Worm (Caenorhabditis elegans) whole organism, midembryonic: Measurements from ENCODE around the gene T15B7.8.

Source experiments
- T22C8.4 ChIP-seq: fragments of 200-800 bp; sonication (Bioruptor generic); IDR thresholded peaks from 2 replicates; pipeline ENCODE4 v1.3.6; 2022; ENCODE audit warnings: missing genetic modification characterization, missing compliant biosample characterization
- cog-1 ChIP-seq: sonication (generic microtip); optimal IDR thresholded peaks from 2 replicates; lab custom pipeline; 2016; ENCODE audit warnings: missing genetic modification characterization, missing compliant biosample characterization
- flt-1 ChIP-seq: fragments of 200-800 bp; sonication (Bioruptor generic); IDR thresholded peaks from 2 replicates; pipeline ENCODE4 v1.3.6; 2022; ENCODE audit warnings: missing genetic modification characterization, missing compliant biosample characterization
- klf-2 ChIP-seq: fragments of 200-800 bp; sonication (Bioruptor generic); conservative IDR thresholded peaks from 2 replicates; pipeline ENCODE4 v1.3.6; 2022; ENCODE audit warnings: missing genetic modification reagents, missing genetic modification characterization, missing compliant biosample characterization
- med-1 ChIP-seq: sonication (generic microtip); optimal IDR thresholded peaks from 2 replicates; lab custom pipeline; 2017; ENCODE audit warnings: missing genetic modification characterization, mild to moderate bottlenecking, missing compliant biosample characterization, antibody characterized with exemption, missing genetic modification reagents; ENCODE audit not compliant: insufficient read depth
- ref-1 ChIP-seq: fragments of 200-800 bp; sonication (Bioruptor generic); conservative IDR thresholded peaks from 2 replicates; pipeline ENCODE4 v1.3.6; 2022; ENCODE audit warnings: missing genetic modification reagents, missing genetic modification characterization, missing compliant biosample characterization
- tab-1 ChIP-seq: fragments of 200-800 bp; sonication (Bioruptor generic); IDR thresholded peaks from 2 replicates; pipeline ENCODE4 v1.3.6; 2022; ENCODE audit warnings: missing genetic modification characterization, missing compliant biosample characterization
- ztf-23 ChIP-seq: fragments of 200-800 bp; sonication (Bioruptor generic); IDR thresholded peaks from 2 replicates; pipeline ENCODE4 v1.3.6; 2022; ENCODE audit warnings: missing genetic modification reagents, missing genetic modification characterization, missing compliant biosample characterization
- ztf-29 ChIP-seq: fragments of 200-800 bp; sonication (Bioruptor generic); IDR thresholded peaks from 2 replicates; pipeline ENCODE4 v1.3.6; 2022; ENCODE audit warnings: missing genetic modification reagents, missing genetic modification characterization, missing compliant biosample characterization

Gene T15B7.8

ce11 chrV:6821509-6821908, at the start of gene T15B7.8:
Gene T15B7.8 (plus strand): TSS chrV:6821809.
- TF ChIP-seq T22C8.4 (GFP tag; lab: Robert Waterston, UW) (no peak), ref-1 (GFP tag; lab: Robert Waterston, UW) (no peak), ztf-29 (GFP tag; lab: Robert Waterston, UW) (no peak), cog-1 (tag; lab: Kevin White, UChicago) (no peak), tab-1 (no peak), flt-1 (GFP tag; lab: Robert Waterston, UW) (no peak), ztf-23 (GFP tag; lab: Robert Waterston, UW) (no peak), med-1 (GFP tag; lab: Kevin White, UChicago) (no peak), klf-2 (GFP tag; lab: Robert Waterston, UW) (no peak)

ce11 chrV:6773735-6774134, 47.9 kb upstream of the T15B7.8 start, which contains the start of gene ZC404.16:
Gene ZC404.16 (minus strand): TSS chrV:6773835.
- TF ChIP-seq ref-1 (GFP tag; lab: Robert Waterston, UW) (no peak), tab-1 (no peak), ztf-29 (GFP tag; lab: Robert Waterston, UW) (no peak), ztf-23 (GFP tag; lab: Robert Waterston, UW) (no peak), cog-1 (tag; lab: Kevin White, UChicago) (no peak), flt-1 (GFP tag; lab: Robert Waterston, UW) (no peak), klf-2 (GFP tag; lab: Robert Waterston, UW) (no peak), med-1 (GFP tag; lab: Kevin White, UChicago) (no peak), T22C8.4 (GFP tag; lab: Robert Waterston, UW) (no peak)

ce11 chrV:6775708-6776107, 45.9 kb upstream of the T15B7.8 start, which contains the start of gene srh-28:
Gene srh-28 (minus strand): TSS chrV:6775808.
- TF ChIP-seq ztf-29 (GFP tag; lab: Robert Waterston, UW) (no peak), T22C8.4 (GFP tag; lab: Robert Waterston, UW) (no peak)

ce11 chrV:6778457-6778856, 43.2 kb upstream of the T15B7.8 start:
- TF ChIP-seq med-1 (GFP tag; lab: Kevin White, UChicago) (no peak), klf-2 (GFP tag; lab: Robert Waterston, UW) (no peak), cog-1 (tag; lab: Kevin White, UChicago) (no peak), flt-1 (GFP tag; lab: Robert Waterston, UW) (no peak), ztf-29 (GFP tag; lab: Robert Waterston, UW) (no peak), T22C8.4 (GFP tag; lab: Robert Waterston, UW) (no peak), tab-1 (no peak), ref-1 (GFP tag; lab: Robert Waterston, UW) (no peak), ztf-23 (GFP tag; lab: Robert Waterston, UW) (no peak)

ce11 chrV:6780166-6780565, 41.4 kb upstream of the T15B7.8 start, which contains the start of gene ZC404.15:
Gene ZC404.15 (plus strand): TSS chrV:6780466.
- TF ChIP-seq tab-1 (no peak), T22C8.4 (GFP tag; lab: Robert Waterston, UW) (no peak), med-1 (GFP tag; lab: Kevin White, UChicago) (no peak), flt-1 (GFP tag; lab: Robert Waterston, UW) (no peak), cog-1 (tag; lab: Kevin White, UChicago) (no peak), ztf-23 (GFP tag; lab: Robert Waterston, UW) (no peak), ref-1 (GFP tag; lab: Robert Waterston, UW) (no peak)

ce11 chrV:6780676-6781075, 40.9 kb upstream of the T15B7.8 start:
- TF ChIP-seq cog-1 (tag; lab: Kevin White, UChicago) = no peak
- no peak for TF ChIP-seq ref-1 (GFP tag; lab: Robert Waterston, UW)
- no peak for TF ChIP-seq klf-2 (GFP tag; lab: Robert Waterston, UW)
- TF ChIP-seq flt-1 (GFP tag; lab: Robert Waterston, UW) = no peak
- no peak for TF ChIP-seq ztf-23 (GFP tag; lab: Robert Waterston, UW)
- TF ChIP-seq T22C8.4 (GFP tag; lab: Robert Waterston, UW) = no peak

ce11 chrV:6782260-6782659, 39.3 kb upstream of the T15B7.8 start:
- TF ChIP-seq ztf-29 (GFP tag; lab: Robert Waterston, UW) = no peak
- TF ChIP-seq T22C8.4 (GFP tag; lab: Robert Waterston, UW) = no peak
- no peak for TF ChIP-seq cog-1 (tag; lab: Kevin White, UChicago)
- no peak for TF ChIP-seq ref-1 (GFP tag; lab: Robert Waterston, UW)
- TF ChIP-seq tab-1 = no peak
- no peak for TF ChIP-seq flt-1 (GFP tag; lab: Robert Waterston, UW)
- TF ChIP-seq klf-2 (GFP tag; lab: Robert Waterston, UW) = no peak
- no peak for TF ChIP-seq med-1 (GFP tag; lab: Kevin White, UChicago)
- TF ChIP-seq ztf-23 (GFP tag; lab: Robert Waterston, UW) = no peak

- TF ChIP-seq ref-1 (GFP tag; lab: Robert Waterston, UW) = no peak
- no peak for TF ChIP-seq ztf-29 (GFP tag; lab: Robert Waterston, UW)
- no peak for TF ChIP-seq klf-2 (GFP tag; lab: Robert Waterston, UW)
- no peak for TF ChIP-seq med-1 (GFP tag; lab: Kevin White, UChicago)
- TF ChIP-seq T22C8.4 (GFP tag; lab: Robert Waterston, UW) = no peak
- TF ChIP-seq ztf-23 (GFP tag; lab: Robert Waterston, UW) = no peak
Observed at ce11 chrV:6783044-6783625, 38.5 kb upstream of the T15B7.8 start.

- TF ChIP-seq ztf-29 (GFP tag; lab: Robert Waterston, UW) (peak; percentile 48; the same call in 1 of the 2 replicates), cog-1 (tag; lab: Kevin White, UChicago) (no peak), ref-1 (GFP tag; lab: Robert Waterston, UW) (no peak), ztf-23 (GFP tag; lab: Robert Waterston, UW) (peak; percentile 51; the same call in 1 of the 2 replicates), T22C8.4 (GFP tag; lab: Robert Waterston, UW) (no peak), tab-1 (peak; percentile 66; the same call in 1 of the 2 replicates), med-1 (GFP tag; lab: Kevin White, UChicago) (peak; percentile 72), klf-2 (GFP tag; lab: Robert Waterston, UW) (0 out of 2 replicates have a peak, but pooled peaks have one; percentile 50), flt-1 (GFP tag; lab: Robert Waterston, UW) (peak; percentile 62)
Observed at ce11 chrV:6784853-6785492, 36.6 kb upstream of the T15B7.8 start, which contains the start of the genes spn-4 and spe-39. Gene spn-4 (minus strand): TSS chrV:6784903. Gene spe-39 (plus strand): TSS chrV:6785451.
